Worm (Caenorhabditis elegans) whole organism, young adult: Measurements from ENCODE around the gene fmo-2.

Experiments
- C17E4.6 ChIP-seq: fragments of 200-800 bp; sonication (Bioruptor generic); IDR thresholded peaks from 2 replicates; pipeline ENCODE4 v1.3.6; 2022; ENCODE audit warnings: missing genetic modification reagents, missing genetic modification characterization, missing compliant biosample characterization
- T07F8.4 ChIP-seq: sonication (generic microtip); optimal IDR thresholded peaks from 2 replicates; lab custom pipeline; 2016; ENCODE audit warnings: mild to moderate bottlenecking, missing genetic modification characterization, moderate library complexity, missing compliant biosample characterization
- akir-1 ChIP-seq: fragments of 200-800 bp; sonication (Bioruptor generic); optimal IDR thresholded peaks from 2 replicates; lab custom pipeline; 2018; ENCODE audit warnings: mild to moderate bottlenecking, missing genetic modification characterization, moderate library complexity, missing compliant biosample characterization
- ama-1 ChIP-seq, 3 experiments: fragments of 150-350 bp in 1 of 3; sonication (generic microtip) in 2 of 3; optimal IDR thresholded peaks; 2 replicates each; lab custom pipeline; 2014 to 2018; ENCODE audit warnings: missing biosample characterization in 2 of 3, missing genetic modification characterization in 2 of 3, missing genetic modification reagents in 2 of 3
- him-1 ChIP-seq: sonication (generic microtip); optimal IDR thresholded peaks from 2 replicates; lab custom pipeline; 2016; ENCODE audit warnings: missing genotype, missing genetic modification reagents, missing genetic modification characterization, missing compliant biosample characterization
- lir-1 ChIP-seq: fragments of 200-800 bp; sonication (Bioruptor generic); conservative IDR thresholded peaks from 2 replicates; pipeline ENCODE4 v1.3.6; 2022; ENCODE audit warnings: missing genetic modification reagents, missing genetic modification characterization, missing compliant biosample characterization
- madf-6 ChIP-seq: fragments of 200-800 bp; sonication (Bioruptor generic); IDR thresholded peaks from 2 replicates; pipeline ENCODE4 v1.3.6; 2022; ENCODE audit warnings: missing genetic modification reagents, missing genetic modification characterization, missing compliant biosample characterization
- mes-4 ChIP-seq: sonication (generic microtip); optimal IDR thresholded peaks from 2 replicates; lab custom pipeline; 2016; ENCODE audit warnings: missing genotype, missing genetic modification characterization, missing compliant biosample characterization
- sdz-38 ChIP-seq: sonication (generic microtip); optimal IDR thresholded peaks from 2 replicates; lab custom pipeline; 2016; ENCODE audit warnings: missing genotype, missing genetic modification characterization, missing compliant biosample characterization
- snpc-4 ChIP-seq, 5 experiments: fragments of 150-350 bp in 1 of 5; sonication (generic microtip) in 4 of 5; optimal IDR thresholded peaks; 2 replicates each; lab custom pipeline; 2014 to 2018; ENCODE audit warnings: missing genetic modification characterization in 5 of 5, missing biosample characterization in 3 of 5, antibody characterized with exemption in 2 of 5, mild to moderate bottlenecking in 2 of 5, missing compliant biosample characterization in 2 of 5, missing genotype in 2 of 5, moderate library complexity in 2 of 5, missing genetic modification reagents in 1 of 5
- sptf-2 ChIP-seq: fragments of 200-800 bp; sonication (Bioruptor generic); optimal IDR thresholded peaks from 2 replicates; lab custom pipeline; 2018; ENCODE audit warnings: mild to moderate bottlenecking, missing genetic modification characterization, missing compliant biosample characterization
- unc-62 ChIP-seq: fragments of 150-350 bp; optimal IDR thresholded peaks from 2 replicates; lab custom pipeline; 2014; ENCODE audit warnings: missing biosample characterization, missing genetic modification reagents, missing genetic modification characterization
- zim-3 ChIP-seq: sonication (generic microtip); optimal IDR thresholded peaks from 2 replicates; lab custom pipeline; 2017; ENCODE audit warnings: mild to moderate bottlenecking, missing genetic modification characterization, moderate library complexity, missing compliant biosample characterization

ce11 chrIV:10697022-10697979, 15.0 kb downstream of the fmo-2 start, which contains the start of gene allo-1:
- TF ChIP-seq ama-1 (optimal IDR thresholded peaks at IDR 0.05; lab: Kevin White, UChicago), result no peak
- no peak for TF ChIP-seq ama-1 (GFP tag; optimal IDR thresholded peaks at IDR 0.05; lab: Kevin White, UChicago)
- TF ChIP-seq zim-3, result no peak
- TF ChIP-seq snpc-4 (GFP tag; optimal IDR thresholded peaks at IDR 0.05; lab: Kevin White, UChicago), result no peak
- TF ChIP-seq snpc-4 (tag; optimal IDR thresholded peaks at IDR 0.05; lab: Kevin White, UChicago), result no peak
- TF ChIP-seq akir-1, result no peak
- TF ChIP-seq sptf-2, result no peak
- TF ChIP-seq C17E4.6, result no peak
- TF ChIP-seq him-1, result no peak
- TF ChIP-seq sdz-38 (tag; lab: Kevin White, UChicago), result no peak
- TF ChIP-seq T07F8.4 (tag; lab: Kevin White, UChicago), result no peak
- TF ChIP-seq mes-4 (tag; lab: Kevin White, UChicago), result no peak
- peak; percentile 64 for TF ChIP-seq madf-6 (GFP tag; lab: Robert Waterston, UW)
- TF ChIP-seq unc-62 (GFP tag; lab: Kevin White, UChicago), result no peak
- no peak for TF ChIP-seq lir-1 (GFP tag; lab: Robert Waterston, UW)
